Worm (Caenorhabditis elegans) whole organism, mixed stage, embryonic: ENCODE data around the gene pitr-1.
"Not testable (repeated sequence)": the region's sequence is repeated elsewhere in the genome, so short reads cannot be mapped to it uniquely, and the experiment has no call there.

Experiments used
- M03D4.4 ChIP-seq: sonication (generic microtip); optimal IDR thresholded peaks from 2 replicates; lab custom pipeline; 2017; ENCODE audit warnings: mild to moderate bottlenecking, missing genetic modification characterization, missing compliant biosample characterization
- bed-3 ChIP-seq: fragments of 200-800 bp; sonication (Bioruptor generic); optimal IDR thresholded peaks from 3 replicates; lab custom pipeline; 2018; ENCODE audit warnings: mild to moderate bottlenecking, missing genetic modification characterization, moderate library complexity, missing compliant biosample characterization
- ceh-43 ChIP-seq: fragments of 200-800 bp; sonication (Bioruptor generic); optimal IDR thresholded peaks from 2 replicates; lab custom pipeline; 2018; ENCODE audit warnings: mild to moderate bottlenecking, missing genetic modification characterization, moderate library complexity, missing compliant biosample characterization
- ceh-83 ChIP-seq: fragments of 200-800 bp; sonication (Bioruptor generic); optimal IDR thresholded peaks from 2 replicates; lab custom pipeline; 2018; ENCODE audit warnings: mild to moderate bottlenecking, missing genetic modification characterization, missing compliant biosample characterization
- ces-1 ChIP-seq: fragments of 150-350 bp; optimal IDR thresholded peaks from 2 replicates; lab custom pipeline; 2014; ENCODE audit warnings: missing biosample characterization, missing genetic modification reagents, missing genetic modification characterization
- cnd-1 ChIP-seq: fragments of 200-800 bp; sonication (Bioruptor generic); optimal IDR thresholded peaks from 2 replicates; lab custom pipeline; 2018; ENCODE audit warnings: mild to moderate bottlenecking, missing genetic modification characterization, missing compliant biosample characterization
- drap-1 ChIP-seq: fragments of 200-800 bp; sonication (Bioruptor generic); optimal IDR thresholded peaks from 3 replicates; lab custom pipeline; 2018; ENCODE audit warnings: mild to moderate bottlenecking, missing genetic modification characterization, missing compliant biosample characterization
- elt-3 ChIP-seq: fragments of 150-350 bp; optimal IDR thresholded peaks from 2 replicates; lab custom pipeline; 2014; ENCODE audit warnings: missing biosample characterization, missing genetic modification characterization
- flh-1 ChIP-seq: fragments of 200-800 bp; sonication (Bioruptor generic); optimal IDR thresholded peaks from 2 replicates; lab custom pipeline; 2018; ENCODE audit warnings: mild to moderate bottlenecking, missing genetic modification characterization, moderate library complexity, missing compliant biosample characterization
- ham-2 ChIP-seq: fragments of 200-800 bp; sonication (Bioruptor generic); optimal IDR thresholded peaks from 2 replicates; lab custom pipeline; 2018; ENCODE audit warnings: mild to moderate bottlenecking, missing genetic modification characterization, missing compliant biosample characterization
- hlh-1 ChIP-seq: fragments of 150-350 bp; optimal IDR thresholded peaks from 2 replicates; lab custom pipeline; 2014; ENCODE audit warnings: missing biosample characterization, missing genetic modification reagents, missing genetic modification characterization
- lin-13 ChIP-seq: fragments of 150-350 bp; optimal IDR thresholded peaks from 2 replicates; lab custom pipeline; 2014; ENCODE audit warnings: missing biosample characterization, missing genetic modification characterization
- lin-32 ChIP-seq: fragments of 200-800 bp; sonication (Bioruptor generic); optimal IDR thresholded peaks from 2 replicates; lab custom pipeline; 2018; ENCODE audit warnings: mild to moderate bottlenecking, missing genetic modification characterization, missing compliant biosample characterization
- lsy-2 ChIP-seq: fragments of 150-350 bp; optimal IDR thresholded peaks from 2 replicates; lab custom pipeline; 2014; ENCODE audit warnings: missing biosample characterization, missing genetic modification characterization
- mep-1 ChIP-seq: fragments of 150-350 bp; optimal IDR thresholded peaks from 2 replicates; lab custom pipeline; 2017; ENCODE audit warnings: missing biosample characterization, missing genetic modification reagents, missing genetic modification characterization, inconsistent platforms
- mls-2 ChIP-seq: sonication (generic microtip); optimal IDR thresholded peaks from 2 replicates; lab custom pipeline; 2016; ENCODE audit warnings: mild to moderate bottlenecking, missing genetic modification characterization, moderate library complexity, missing compliant biosample characterization
- nhr-12 ChIP-seq: fragments of 150-350 bp; optimal IDR thresholded peaks from 2 replicates; lab custom pipeline; 2014; ENCODE audit warnings: missing biosample characterization, missing genetic modification characterization
- nhr-2 ChIP-seq: fragments of 150-350 bp; optimal IDR thresholded peaks from 2 replicates; lab custom pipeline; 2014; ENCODE audit warnings: missing biosample characterization, missing genetic modification characterization
- nhr-28 ChIP-seq: fragments of 150-350 bp; optimal IDR thresholded peaks from 2 replicates; lab custom pipeline; 2014; ENCODE audit warnings: missing biosample characterization, missing genetic modification characterization
- nhr-76 ChIP-seq: sonication (generic microtip); optimal IDR thresholded peaks from 2 replicates; lab custom pipeline; 2017; ENCODE audit warnings: missing biosample characterization, missing genetic modification characterization
- pha-4 ChIP-seq: fragments of 150-350 bp; optimal IDR thresholded peaks from 2 replicates; lab custom pipeline; 2018; ENCODE audit warnings: missing biosample characterization, missing genetic modification reagents, missing genetic modification characterization
- sem-2 ChIP-seq: fragments of 200-800 bp; sonication (Bioruptor generic); optimal IDR thresholded peaks from 2 replicates; lab custom pipeline; 2018; ENCODE audit warnings: mild to moderate bottlenecking, missing genetic modification characterization, missing compliant biosample characterization
- snpc-4 ChIP-seq: fragments of 150-350 bp; optimal IDR thresholded peaks from 2 replicates; lab custom pipeline; 2014; ENCODE audit warnings: missing biosample characterization, missing genetic modification characterization
- tbx-8 ChIP-seq: fragments of 200-800 bp; sonication (Bioruptor generic); optimal IDR thresholded peaks from 2 replicates; lab custom pipeline; 2018; ENCODE audit warnings: mild to moderate bottlenecking, missing genetic modification characterization, moderate library complexity, missing compliant biosample characterization
- unc-120 ChIP-seq: sonication (generic microtip); optimal IDR thresholded peaks from 2 replicates; lab custom pipeline; 2017; ENCODE audit warnings: missing genetic modification characterization, missing compliant biosample characterization; ENCODE audit not compliant: poor library complexity, severe bottlenecking
- unc-62 ChIP-seq: fragments of 150-350 bp; optimal IDR thresholded peaks from 2 replicates; lab custom pipeline; 2014; ENCODE audit warnings: missing biosample characterization, missing genetic modification reagents, missing genetic modification characterization
- zip-8 ChIP-seq: fragments of 150-350 bp; optimal IDR thresholded peaks from 2 replicates; lab custom pipeline; 2014; ENCODE audit warnings: missing biosample characterization, missing genetic modification characterization
- ztf-11 ChIP-seq: fragments of 150-350 bp; optimal IDR thresholded peaks from 2 replicates; lab custom pipeline; 2014; ENCODE audit warnings: missing biosample characterization, missing genetic modification characterization

The pitr-1 gene

DNA sequence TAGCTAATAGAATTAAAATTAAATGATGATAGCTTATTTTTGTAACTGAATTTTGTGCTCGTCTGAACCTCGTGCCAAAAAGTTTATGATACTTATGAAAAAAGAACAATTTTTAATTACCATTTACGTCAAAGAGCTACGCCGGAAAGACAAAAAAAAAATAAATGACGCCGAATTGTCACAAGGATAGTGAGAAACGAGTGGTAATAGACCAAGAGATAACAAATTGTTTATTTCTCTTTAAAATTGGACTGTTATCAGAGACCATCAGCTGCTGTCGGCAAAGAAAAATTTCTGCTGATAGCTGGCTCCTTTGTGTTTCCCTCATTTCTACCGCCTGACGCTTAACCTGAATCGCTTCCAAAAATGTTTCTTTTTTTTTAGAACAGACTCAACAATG, at the start of gene pitr-1:
pitr-1 (plus strand) TSS at position 386 of the 400 bp plus-strand sequence.
- TF ChIP-seq mep-1 (tag; lab: Kevin White, UChicago) (no peak), flh-1 (GFP tag; lab: Kevin White, UChicago) (no peak), cnd-1 (no peak), elt-3 (tag; lab: Kevin White, UChicago) (no peak)

DNA sequence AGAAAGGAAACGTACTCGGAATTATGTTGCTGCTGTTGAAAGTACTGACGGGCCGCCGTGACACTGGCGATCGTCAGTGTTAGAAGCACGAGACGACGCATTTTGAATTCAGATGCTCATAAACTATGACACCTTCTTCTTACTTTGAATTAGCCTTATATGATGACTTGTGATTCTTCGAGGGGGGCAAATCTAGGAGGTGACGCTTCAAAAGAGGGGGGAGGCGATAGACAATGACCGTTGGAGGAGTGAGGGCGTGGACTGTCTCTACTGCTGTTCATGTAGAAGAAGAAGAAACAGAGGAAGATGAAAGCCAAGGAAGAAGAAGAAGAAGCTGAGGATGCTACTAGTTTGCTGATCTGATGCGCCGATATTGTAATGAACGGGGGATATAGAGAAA, 47.1 kb upstream of the pitr-1 start, which contains the start of gene daf-42:
daf-42 (minus strand) TSS at position 101 of the 400 bp plus-strand sequence.
- TF ChIP-seq hlh-1 (tag; lab: Kevin White, UChicago) = no peak
- no peak for TF ChIP-seq ces-1 (GFP tag; lab: Kevin White, UChicago)
- TF ChIP-seq nhr-28 (tag; lab: Kevin White, UChicago) = no peak
- no peak for TF ChIP-seq mls-2 (tag; lab: Kevin White, UChicago)
- no peak for TF ChIP-seq drap-1
- TF ChIP-seq mep-1 (tag; lab: Kevin White, UChicago) = no peak
- TF ChIP-seq ceh-43 (GFP tag; lab: Kevin White, UChicago) = no peak
- TF ChIP-seq bed-3 (GFP tag; lab: Kevin White, UChicago) = no peak

DNA sequence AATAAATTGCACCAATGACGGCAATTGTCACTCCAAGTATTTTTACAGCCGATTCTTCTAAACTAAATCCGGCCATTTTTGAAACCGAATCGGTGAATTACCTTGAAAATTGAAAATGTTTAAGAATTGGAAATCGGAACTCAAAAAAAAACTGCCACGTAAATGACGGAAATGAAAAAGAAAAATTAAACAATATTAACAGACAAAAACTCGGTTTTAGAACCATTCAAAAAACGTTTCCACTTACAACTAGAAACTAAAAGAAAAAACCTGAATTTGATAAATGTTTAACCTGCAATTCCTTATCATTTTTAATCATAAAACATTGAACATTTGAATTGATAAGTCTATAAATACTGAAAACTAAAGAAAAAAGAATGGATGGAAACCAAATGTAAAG, 28.9 kb upstream of the pitr-1 start, which contains the start of gene Y40C5A.4:
Y40C5A.4 (minus strand) TSS at position 101 of the 400 bp plus-strand sequence.
- not testable (repeated sequence) for TF ChIP-seq nhr-2; tbx-8; snpc-4 (tag; lab: Kevin White, UChicago)

ce11 chrIV:7374847-7375246, 19.0 kb upstream of the pitr-1 start, which contains the start of gene T12B3.3:
T12B3.3 (plus strand) TSS chrIV:7375147.
- TF ChIP-seq elt-3 (tag; lab: Kevin White, UChicago); pha-4 (tag; lab: Kevin White, UChicago); bed-3 (GFP tag; lab: Kevin White, UChicago): not testable (repeated sequence)

- TF ChIP-seq ztf-11 (no peak), M03D4.4 (tag; lab: Kevin White, UChicago) (no peak), mep-1 (tag; lab: Kevin White, UChicago) (no peak), ceh-83 (GFP tag; lab: Kevin White, UChicago) (no peak), unc-120 (no peak), elt-3 (tag; lab: Kevin White, UChicago) (no peak), tbx-8 (no peak), mls-2 (tag; lab: Kevin White, UChicago) (no peak), zip-8 (tag; lab: Kevin White, UChicago) (no peak), ham-2 (GFP tag; lab: Kevin White, UChicago) (no peak), unc-62 (GFP tag; lab: Kevin White, UChicago) (no peak), drap-1 (no peak), nhr-76 (no peak), nhr-12 (no peak), lsy-2 (tag; lab: Kevin White, UChicago) (no peak), bed-3 (GFP tag; lab: Kevin White, UChicago) (no peak)
These were observed 17.4 kb upstream of the pitr-1 start, which contains the start of gene T12B3.2 for ce11 chrIV:7376511-7376910. T12B3.2 (plus strand) TSS chrIV:7376811.

- no peak for TF ChIP-seq lin-13 (tag; lab: Kevin White, UChicago)
- no peak for TF ChIP-seq ham-2 (GFP tag; lab: Kevin White, UChicago)
- no peak for TF ChIP-seq ztf-11
- no peak for TF ChIP-seq lin-32 (GFP tag; lab: Kevin White, UChicago)
- TF ChIP-seq sem-2 (GFP tag; lab: Kevin White, UChicago) = no peak
- TF ChIP-seq unc-120 = no peak
- TF ChIP-seq mep-1 (tag; lab: Kevin White, UChicago) = no peak
- TF ChIP-seq hlh-1 (tag; lab: Kevin White, UChicago) = no peak
- no peak for TF ChIP-seq lsy-2 (tag; lab: Kevin White, UChicago)
- no peak for TF ChIP-seq M03D4.4 (tag; lab: Kevin White, UChicago)
- TF ChIP-seq nhr-2 = no peak
- TF ChIP-seq pha-4 (tag; lab: Kevin White, UChicago) = no peak
- no peak for TF ChIP-seq drap-1
These were observed 12.1 kb upstream of the pitr-1 start, which contains the start of gene ptp-8 for ce11 chrIV:7381754-7382153. ptp-8 (plus strand) TSS chrIV:7382054.
